Fruit fly (Drosophila melanogaster) whole organism, prepupa: Measurements from ENCODE around the gene CG9240.

Experiments used
- Blimp-1 ChIP-seq: fragments of 200-800 bp; sonication (Bioruptor generic); optimal IDR thresholded peaks from 3 replicates; lab custom pipeline; 2017; ENCODE audit warnings: missing biosample characterization, missing genetic modification characterization, mild to moderate bottlenecking, moderate library complexity, missing genetic modification reagents
- CG10631 ChIP-seq: fragments of 200-800 bp; sonication (Bioruptor generic); optimal IDR thresholded peaks from 2 replicates; lab custom pipeline; 2016; ENCODE audit warnings: missing biosample characterization, missing genetic modification characterization
- CG11294 ChIP-seq: fragments of 200-800 bp; sonication (Bioruptor generic); IDR thresholded peaks from 2 replicates; pipeline ENCODE4 v1.3.6; 2022; ENCODE audit warnings: missing biosample characterization, missing genetic modification characterization
- CG11902 ChIP-seq: fragments of 200-800 bp; sonication (Bioruptor generic); optimal IDR thresholded peaks from 3 replicates; lab custom pipeline; 2016; ENCODE audit warnings: missing biosample characterization, missing genetic modification characterization
- CG15336 ChIP-seq: fragments of 200-800 bp; sonication (Bioruptor generic); IDR thresholded peaks from 2 replicates; pipeline ENCODE4 v1.3.6; 2022; ENCODE audit warnings: missing biosample characterization, missing genetic modification characterization
- CG1621 ChIP-seq: fragments of 200-800 bp; sonication (Bioruptor generic); optimal IDR thresholded peaks from 3 replicates; lab custom pipeline; 2018; ENCODE audit warnings: missing biosample characterization, mild to moderate bottlenecking, missing genetic modification characterization
- CG16779 ChIP-seq: fragments of 200-800 bp; sonication (Bioruptor generic); optimal IDR thresholded peaks from 3 replicates; lab custom pipeline; 2017; ENCODE audit warnings: missing biosample characterization, mild to moderate bottlenecking, missing genetic modification characterization
- CG3032 ChIP-seq: fragments of 200-800 bp; optimal IDR thresholded peaks from 2 replicates; lab custom pipeline; 2019; ENCODE audit warnings: missing biosample characterization, mild to moderate bottlenecking, missing genetic modification characterization, moderate library complexity
- CG31627 ChIP-seq: fragments of 200-800 bp; sonication (Bioruptor generic); optimal IDR thresholded peaks from 3 replicates; lab custom pipeline; 2016; ENCODE audit warnings: missing biosample characterization, missing genetic modification characterization
- CG34406 ChIP-seq: fragments of 200-800 bp; sonication (Bioruptor generic); optimal IDR thresholded peaks from 3 replicates; lab custom pipeline; 2016; ENCODE audit warnings: missing biosample characterization, missing genetic modification characterization
- CG3919 ChIP-seq: fragments of 200-800 bp; sonication (Bioruptor generic); optimal IDR thresholded peaks from 3 replicates; lab custom pipeline; 2016; ENCODE audit warnings: missing biosample characterization, missing genetic modification characterization
- CG4318 ChIP-seq: fragments of 200-800 bp; sonication (Bioruptor generic); optimal IDR thresholded peaks from 3 replicates; lab custom pipeline; 2017; ENCODE audit warnings: missing biosample characterization, mild to moderate bottlenecking, missing genetic modification characterization
- CG6163 ChIP-seq: fragments of 200-800 bp; sonication (Bioruptor generic); IDR thresholded peaks from 3 replicates; pipeline ENCODE4 v1.3.6; 2022; ENCODE audit warnings: missing biosample characterization, missing genetic modification characterization
- CG6276 ChIP-seq: fragments of 200-800 bp; sonication (Bioruptor generic); optimal IDR thresholded peaks from 2 replicates; lab custom pipeline; 2017; ENCODE audit warnings: missing biosample characterization, mild to moderate bottlenecking, missing genetic modification characterization
- CG6792 ChIP-seq: fragments of 200-800 bp; sonication (Bioruptor generic); optimal IDR thresholded peaks from 3 replicates; lab custom pipeline; 2016; ENCODE audit warnings: missing biosample characterization, missing genetic modification characterization
- CG6854 ChIP-seq: fragments of 200-800 bp; sonication (Bioruptor generic); optimal IDR thresholded peaks from 2 replicates; lab custom pipeline; 2017; ENCODE audit warnings: missing biosample characterization, mild to moderate bottlenecking, missing genetic modification characterization
- CG7368 ChIP-seq: fragments of 200-800 bp; sonication (Bioruptor generic); optimal IDR thresholded peaks from 3 replicates; lab custom pipeline; 2016; ENCODE audit warnings: missing biosample characterization, missing genetic modification characterization
- CG8119 ChIP-seq: fragments of 200-800 bp; sonication (Bioruptor generic); IDR thresholded peaks from 3 replicates; pipeline ENCODE4 v1.3.6; 2022; ENCODE audit warnings: missing biosample characterization, missing genetic modification characterization
- CG8319 ChIP-seq: fragments of 200-800 bp; sonication (Bioruptor generic); optimal IDR thresholded peaks from 3 replicates; lab custom pipeline; 2016; ENCODE audit warnings: missing biosample characterization, missing genetic modification characterization
- CG8632 ChIP-seq: fragments of 200-800 bp; sonication (Bioruptor generic); optimal IDR thresholded peaks from 3 replicates; lab custom pipeline; 2016; ENCODE audit warnings: missing biosample characterization, missing genetic modification characterization
- CG9139 ChIP-seq: fragments of 200-800 bp; sonication (Bioruptor generic); optimal IDR thresholded peaks from 3 replicates; lab custom pipeline; 2017; ENCODE audit warnings: missing biosample characterization, mild to moderate bottlenecking, missing genetic modification characterization
- Eip78C ChIP-seq: fragments of 200-800 bp; sonication (Bioruptor generic); peaks from one replicate; lab custom pipeline; 2016; ENCODE audit warnings: missing biosample characterization, missing genetic modification characterization
- Ets21C ChIP-seq: fragments of 200-800 bp; sonication (Bioruptor generic); optimal IDR thresholded peaks from 3 replicates; lab custom pipeline; 2016; ENCODE audit warnings: missing biosample characterization, missing genetic modification characterization
- Ets96B ChIP-seq: fragments of 200-800 bp; optimal IDR thresholded peaks from 2 replicates; lab custom pipeline; 2019; ENCODE audit warnings: missing biosample characterization, mild to moderate bottlenecking, missing genetic modification characterization, moderate library complexity
- Gug ChIP-seq: fragments of 200-800 bp; sonication (Bioruptor generic); IDR thresholded peaks from 2 replicates; pipeline ENCODE4 v1.3.6; 2022; ENCODE audit warnings: missing biosample characterization, missing genetic modification characterization
- Hr38 ChIP-seq: sonication (Bioruptor generic); optimal IDR thresholded peaks from 2 replicates; lab custom pipeline; 2016; ENCODE audit warnings: missing biosample characterization, missing genetic modification characterization
- Hr39 ChIP-seq: fragments of 200-800 bp; sonication (Bioruptor generic); optimal IDR thresholded peaks from 2 replicates; lab custom pipeline; 2016; ENCODE audit warnings: missing biosample characterization, missing genetic modification characterization
- Hr4 ChIP-seq: fragments of 200-800 bp; sonication (Bioruptor generic); optimal IDR thresholded peaks from 3 replicates; lab custom pipeline; 2016; ENCODE audit warnings: missing biosample characterization, missing genetic modification characterization
- Lpt ChIP-seq: fragments of 200-800 bp; sonication (Bioruptor generic); optimal IDR thresholded peaks from 3 replicates; lab custom pipeline; 2016; ENCODE audit warnings: missing biosample characterization, missing genetic modification characterization
- OdsH ChIP-seq: fragments of 200-800 bp; sonication (Bioruptor generic); optimal IDR thresholded peaks from 3 replicates; lab custom pipeline; 2016; ENCODE audit warnings: missing biosample characterization, missing genetic modification characterization
- Smox ChIP-seq: fragments of 200-800 bp; sonication (Bioruptor generic); optimal IDR thresholded peaks from 3 replicates; lab custom pipeline; 2016; ENCODE audit warnings: missing biosample characterization, missing genetic modification characterization
- Sox102F ChIP-seq: fragments of 200-800 bp; sonication (Bioruptor generic); optimal IDR thresholded peaks from 2 replicates; lab custom pipeline; 2016; ENCODE audit warnings: missing biosample characterization, mild to moderate bottlenecking, missing genetic modification characterization
- Sox15 ChIP-seq: fragments of 200-800 bp; sonication (Bioruptor generic); optimal IDR thresholded peaks from 3 replicates; lab custom pipeline; 2016; ENCODE audit warnings: missing biosample characterization, missing genetic modification characterization
- achi ChIP-seq: fragments of 200-800 bp; sonication (Bioruptor generic); optimal IDR thresholded peaks from 3 replicates; lab custom pipeline; 2016; ENCODE audit warnings: missing biosample characterization, missing genetic modification characterization
- acj6 ChIP-seq: fragments of 200-800 bp; sonication (Bioruptor generic); optimal IDR thresholded peaks from 3 replicates; lab custom pipeline; 2016; ENCODE audit warnings: missing biosample characterization, missing genetic modification characterization
- cyc ChIP-seq: fragments of 200-800 bp; sonication (Bioruptor generic); optimal IDR thresholded peaks from 3 replicates; lab custom pipeline; 2016; ENCODE audit warnings: missing biosample characterization, missing genetic modification characterization
- dsx ChIP-seq: fragments of 200-800 bp; optimal IDR thresholded peaks from 3 replicates; lab custom pipeline; 2019; ENCODE audit warnings: missing biosample characterization, mild to moderate bottlenecking, missing genetic modification characterization, moderate library complexity; ENCODE audit not compliant: poor library complexity, severe bottlenecking
- eg ChIP-seq: fragments of 200-800 bp; sonication (Bioruptor generic); IDR thresholded peaks from 3 replicates; pipeline ENCODE4 v1.3.6; 2022; ENCODE audit warnings: missing biosample characterization, missing genetic modification characterization
- fd59A ChIP-seq: fragments of 200-800 bp; sonication (Bioruptor generic); optimal IDR thresholded peaks from 2 replicates; lab custom pipeline; 2017; ENCODE audit warnings: missing biosample characterization, mild to moderate bottlenecking, missing genetic modification characterization, missing genetic modification reagents
- fd85E ChIP-seq: fragments of 200-800 bp; sonication (Bioruptor generic); optimal IDR thresholded peaks from 3 replicates; lab custom pipeline; 2016; ENCODE audit warnings: missing biosample characterization, missing genetic modification characterization
- fkh ChIP-seq: fragments of 200-800 bp; sonication (Bioruptor generic); optimal IDR thresholded peaks from 3 replicates; lab custom pipeline; 2017; ENCODE audit warnings: missing biosample characterization, mild to moderate bottlenecking, missing genetic modification characterization, moderate library complexity
- lz ChIP-seq: fragments of 200-800 bp; sonication (Bioruptor generic); optimal IDR thresholded peaks from 3 replicates; lab custom pipeline; 2016; ENCODE audit warnings: missing biosample characterization, missing genetic modification characterization
- pdm3 ChIP-seq: fragments of 200-800 bp; sonication (Bioruptor generic); optimal IDR thresholded peaks from 3 replicates; lab custom pipeline; 2016; ENCODE audit warnings: missing biosample characterization, missing genetic modification characterization
- salr ChIP-seq, 2 experiments: fragments of 200-800 bp; sonication (Bioruptor generic); optimal IDR thresholded peaks; 3 replicates each; lab custom pipeline; 2016 to 2018; ENCODE audit warnings: missing biosample characterization in 2 of 2, missing genetic modification characterization in 2 of 2, mild to moderate bottlenecking in 1 of 2
- spab ChIP-seq: fragments of 200-800 bp; sonication (Bioruptor generic); optimal IDR thresholded peaks from 2 replicates; lab custom pipeline; 2017; ENCODE audit warnings: missing biosample characterization, mild to moderate bottlenecking, missing genetic modification characterization, missing genetic modification reagents
- ss ChIP-seq, 2 experiments: fragments of 200-800 bp; sonication (Bioruptor generic); optimal IDR thresholded peaks; 2 replicates in 1 of 2; 3 replicates in 1 of 2; lab custom pipeline; 2017 to 2018; ENCODE audit warnings: mild to moderate bottlenecking in 2 of 2, missing biosample characterization in 2 of 2, missing genetic modification characterization in 2 of 2, moderate library complexity in 1 of 2
- svp ChIP-seq: fragments of 200-800 bp; sonication (Bioruptor generic); peaks from one replicate; lab custom pipeline; 2016; ENCODE audit warnings: missing biosample characterization, missing genetic modification characterization
- vri ChIP-seq: fragments of 200-800 bp; sonication (Bioruptor generic); optimal IDR thresholded peaks from 3 replicates; lab custom pipeline; 2016; ENCODE audit warnings: missing biosample characterization, mild to moderate bottlenecking, missing genetic modification characterization

The CG9240 gene

DNA sequence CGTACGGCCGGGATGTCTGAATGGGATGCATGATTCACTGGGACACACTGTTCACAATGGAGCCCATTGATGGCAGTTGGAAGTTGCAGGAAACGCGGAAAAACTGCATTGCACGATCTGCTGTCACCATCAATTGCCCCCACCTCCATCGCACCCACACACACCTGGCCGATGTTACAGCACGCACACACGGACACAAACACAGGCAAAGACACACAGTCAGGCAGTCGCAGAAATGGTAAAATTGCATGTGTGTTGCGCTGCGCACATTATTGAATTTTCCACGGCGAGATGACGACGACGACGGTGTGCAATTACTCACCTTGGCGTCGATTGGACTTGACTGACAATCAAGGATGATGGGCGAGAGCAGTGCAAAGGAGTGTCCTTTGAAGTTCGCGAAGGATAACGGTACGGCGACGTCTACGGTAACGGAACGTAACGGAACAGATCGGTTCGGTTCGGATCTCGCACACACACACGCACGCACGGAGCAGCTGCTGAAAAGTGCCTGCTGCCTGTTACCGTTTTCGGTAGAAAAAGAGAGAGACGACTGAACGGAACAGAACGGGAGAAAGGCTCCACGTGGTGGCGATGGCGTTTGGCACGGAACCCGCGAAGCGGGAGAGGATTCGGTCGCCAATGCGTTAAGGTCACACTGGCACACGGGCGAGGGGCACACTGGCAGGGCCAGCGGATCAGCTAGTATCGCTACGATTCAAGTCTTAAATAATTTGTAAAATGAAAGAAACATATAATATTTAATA is 9.1 kb upstream of the CG9240 start, which contains the start of the genes CG9281 and CG15601 (continued):
- TF ChIP-seq OdsH (GFP tag; lab: Kevin White, UChicago) (no peak), CG3919 (GFP tag; lab: Kevin White, UChicago) (no peak), Hr39 (GFP tag; lab: Kevin White, UChicago) (no peak), acj6 (no peak), CG8119 (GFP tag; lab: Robert Waterston, UW) (no peak), CG7368 (no peak), CG11294 (GFP tag; lab: Robert Waterston, UW) (no peak), pdm3 (GFP tag; lab: Kevin White, UChicago) (no peak)

DNA sequence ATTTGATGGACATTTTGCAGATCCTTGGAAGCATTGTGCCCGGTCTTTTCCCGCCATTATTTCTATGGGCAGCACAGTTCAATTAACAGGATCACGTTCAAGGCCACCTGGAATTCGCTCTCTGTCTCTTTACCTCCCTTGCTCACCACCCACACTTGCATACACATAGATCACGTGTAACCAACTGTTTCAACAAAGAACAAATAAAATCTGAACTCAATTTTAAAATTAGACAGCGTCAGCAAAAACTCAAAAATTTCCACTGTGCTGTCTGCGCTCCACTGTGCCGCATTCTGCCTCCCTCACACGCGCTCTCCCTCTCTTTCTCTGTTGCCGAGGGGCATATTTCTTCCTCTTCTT is 8.5 kb upstream of the CG9240 start:
- TF ChIP-seq Hr39 (GFP tag; lab: Kevin White, UChicago): peak; percentile 44
- no peak for TF ChIP-seq Smox (GFP tag; lab: Kevin White, UChicago)
- TF ChIP-seq CG34406: no peak
- TF ChIP-seq CG16779 (tag; lab: Kevin White, UChicago): no peak
- no peak for TF ChIP-seq Hr38 (GFP tag; lab: Kevin White, UChicago)
- TF ChIP-seq Hr4 (GFP tag; lab: Kevin White, UChicago): no peak
- TF ChIP-seq CG4318: no peak
- peak; percentile 9 for TF ChIP-seq CG3032
- no peak; the same call in 2 of the 3 replicates for TF ChIP-seq CG8119 (GFP tag; lab: Robert Waterston, UW)
- TF ChIP-seq CG1621: peak; percentile 28
- TF ChIP-seq Lpt (GFP tag; lab: Kevin White, UChicago): no peak
- no peak for TF ChIP-seq Blimp-1 (GFP tag; lab: Kevin White, UChicago)
- TF ChIP-seq spab (GFP tag; lab: Kevin White, UChicago): no peak
- TF ChIP-seq dsx (GFP tag; lab: Kevin White, UChicago): no peak
- no peak for TF ChIP-seq vri
- peak; percentile 37 for TF ChIP-seq achi (GFP tag; lab: Kevin White, UChicago)
- no peak for TF ChIP-seq cyc
- peak; percentile 14 for TF ChIP-seq CG8319 (GFP tag; lab: Kevin White, UChicago)
- no peak for TF ChIP-seq CG9139
- TF ChIP-seq CG6276: no peak
- TF ChIP-seq CG31627 (GFP tag; lab: Kevin White, UChicago): no peak
- no peak for TF ChIP-seq eg
- TF ChIP-seq ss (GFP tag; optimal IDR thresholded peaks at IDR 0.05; lab: Kevin White, UChicago): no peak
- 0 out of 3 replicates have a peak, but pooled peaks have one; percentile 30 for TF ChIP-seq CG6163 (GFP tag; lab: Robert Waterston, UW)
- TF ChIP-seq salr (GFP tag; optimal IDR thresholded peaks at IDR 0.05; lab: Kevin White, UChicago): no peak
- no peak for TF ChIP-seq pdm3 (GFP tag; lab: Kevin White, UChicago)
- TF ChIP-seq CG11902 (GFP tag; lab: Kevin White, UChicago): peak; percentile 3
- TF ChIP-seq Sox102F (GFP tag; lab: Kevin White, UChicago): no peak
- no peak for TF ChIP-seq CG7368
- peak; percentile 6 for TF ChIP-seq lz (GFP tag; lab: Kevin White, UChicago)
- TF ChIP-seq OdsH (GFP tag; lab: Kevin White, UChicago): no peak
- no peak for TF ChIP-seq fd85E (GFP tag; lab: Kevin White, UChicago)
- TF ChIP-seq CG3919 (GFP tag; lab: Kevin White, UChicago): peak; percentile 35
- no peak for TF ChIP-seq CG8632 (GFP tag; lab: Kevin White, UChicago)
- TF ChIP-seq svp (GFP tag; lab: Kevin White, UChicago): peak; percentile 72
- no peak for TF ChIP-seq Sox15 (GFP tag; lab: Kevin White, UChicago)
- no peak for TF ChIP-seq CG6854 (GFP tag; lab: Kevin White, UChicago)
- TF ChIP-seq Eip78C: peak; percentile 53
- TF ChIP-seq fd59A (GFP tag; lab: Kevin White, UChicago): no peak
- no peak for TF ChIP-seq CG11294 (GFP tag; lab: Robert Waterston, UW)
- no peak for TF ChIP-seq CG10631 (GFP tag; lab: Kevin White, UChicago)
- no peak for TF ChIP-seq Ets21C (GFP tag; lab: Kevin White, UChicago)
- TF ChIP-seq Gug (GFP tag; lab: Robert Waterston, UW): no peak
- TF ChIP-seq fkh: no peak
- TF ChIP-seq CG6792: peak; percentile 37
- peak; percentile 38; the same call in 1 of the 2 replicates for TF ChIP-seq CG15336 (GFP tag; lab: Robert Waterston, UW)
- TF ChIP-seq Ets96B (tag; lab: Kevin White, UChicago): no peak
